Worm (Caenorhabditis elegans): ENCODE results near the gene bgal-2.

DNA sequence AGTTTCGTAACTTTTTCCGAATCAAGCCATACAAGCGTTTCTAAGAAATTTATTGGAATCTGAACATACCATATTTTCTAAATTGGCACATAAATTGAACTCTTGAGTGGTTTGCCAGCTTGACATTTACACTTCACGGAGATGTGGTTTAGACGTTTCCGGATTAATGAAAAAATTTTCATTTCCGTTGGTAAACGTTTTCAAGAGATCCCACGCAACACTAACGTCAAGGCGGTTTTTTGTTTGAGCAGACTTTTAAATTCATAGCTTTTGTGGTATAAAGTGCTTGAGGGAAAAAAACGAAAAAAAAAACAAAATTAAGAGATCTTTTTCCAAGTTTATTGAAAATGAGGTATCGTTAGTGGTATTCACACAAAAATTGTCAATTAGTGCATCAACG is 51.0 kb downstream of the bgal-2 start, which contains the start of gene F41B4.2:
- no peak for TF ChIP-seq ztf-29 (GFP tag; IDR thresholded peaks at IDR 0.05)
- TF ChIP-seq tab-1 (GFP tag; IDR thresholded peaks at IDR 0.05), result no peak
- TF ChIP-seq med-1 (GFP tag; optimal IDR thresholded peaks at IDR 0.05; ENCODE audit: insufficient read depth), result no peak
- no peak for TF ChIP-seq klf-2 (GFP tag; conservative IDR thresholded peaks at IDR 0.05)
- TF ChIP-seq ref-1 (GFP tag; conservative IDR thresholded peaks at IDR 0.05), result no peak

Measured in whole organism, midembryonic.